Worm (Caenorhabditis elegans) whole organism, L2 larva: ENCODE data around the gene cdc-25.3.
A peak's percentile ranks its signal among the peaks of the same experiment; 100 is the strongest.

Source experiments
- R02D3.7 ChIP-seq: fragments of 150-350 bp; optimal IDR thresholded peaks from 2 replicates; lab custom pipeline; 2014; ENCODE audit warnings: missing biosample characterization, missing genetic modification characterization
- ama-1 ChIP-seq: fragments of 150-350 bp; optimal IDR thresholded peaks from 2 replicates; lab custom pipeline; 2018; ENCODE audit warnings: inconsistent platforms

DNA sequence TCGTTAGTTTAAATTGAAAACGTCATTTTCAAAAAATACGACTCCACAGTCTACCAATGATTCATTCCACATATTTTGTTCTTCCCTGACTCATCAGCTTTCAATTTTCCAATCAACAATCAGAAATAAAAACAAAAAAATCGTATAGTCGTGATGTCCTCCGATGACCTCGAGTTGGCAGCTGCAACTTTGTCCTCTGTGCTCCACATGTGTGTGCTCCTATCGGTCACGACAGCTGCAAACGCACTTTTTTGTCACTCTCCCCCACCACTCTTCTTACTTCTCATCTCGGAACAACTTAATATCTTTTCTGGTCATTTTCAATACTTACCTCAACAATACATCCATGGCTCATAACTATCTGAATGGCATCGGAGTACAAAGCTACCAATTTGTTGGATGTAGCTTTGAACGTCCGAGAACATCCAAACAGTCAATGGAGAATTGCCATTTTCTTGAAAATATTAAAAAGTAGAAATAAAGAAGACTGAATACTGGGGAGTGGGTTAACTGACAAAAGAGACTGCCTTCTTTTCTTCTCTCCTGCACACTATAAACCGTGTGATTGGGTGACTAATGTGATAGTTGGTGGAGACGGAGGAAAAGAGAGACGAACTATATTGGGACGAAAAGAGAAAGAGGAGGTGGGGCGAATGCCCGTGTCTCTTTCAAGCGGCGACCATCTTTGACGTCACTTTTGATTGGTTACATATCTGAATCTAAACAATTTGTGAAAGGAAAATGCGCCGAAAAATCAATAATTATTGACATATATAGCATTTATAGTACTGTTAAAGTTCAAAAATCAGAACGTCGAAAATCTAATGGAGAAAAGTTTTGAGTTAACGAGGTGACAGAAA lies 50.5 kb downstream of the cdc-25.3 start:
- TF ChIP-seq ama-1 (lab: Kevin White, UChicago) (peak; percentile 87), R02D3.7 (tag; lab: Kevin White, UChicago) (no peak)
